Fruit fly (Drosophila melanogaster) whole organism, embryonic: ENCODE data around the gene Hgsnat.

Experiments used
- Ada2b ChIP-seq: fragments of 200-800 bp; sonication (Bioruptor generic); IDR thresholded peaks from 2 replicates; pipeline ENCODE4 v1.3.6; 2022; ENCODE audit warnings: missing biosample characterization, missing genetic modification characterization
- Adf1 ChIP-seq: fragments of 200-800 bp; sonication (Bioruptor generic); IDR thresholded peaks from 2 replicates; pipeline ENCODE4 v1.3.6; 2022; ENCODE audit warnings: missing biosample characterization, missing genetic modification characterization
- Asciz ChIP-seq: fragments of 200-800 bp; sonication (Bioruptor generic); optimal IDR thresholded peaks from 2 replicates; lab custom pipeline; 2017; ENCODE audit warnings: missing biosample characterization, mild to moderate bottlenecking, missing genetic modification characterization, missing genetic modification reagents
- Atf-2 ChIP-seq: fragments of 200-800 bp; sonication (Bioruptor generic); optimal IDR thresholded peaks from 2 replicates; lab custom pipeline; 2016; ENCODE audit warnings: missing biosample characterization, missing genetic modification characterization
- Bdp1 ChIP-seq: fragments of 200-800 bp; sonication (Bioruptor generic); optimal IDR thresholded peaks from 3 replicates; lab custom pipeline; 2016; ENCODE audit warnings: missing biosample characterization, missing genetic modification characterization
- Blimp-1 ChIP-seq: fragments of 200-800 bp; sonication (Bioruptor generic); optimal IDR thresholded peaks from 3 replicates; lab custom pipeline; 2018; ENCODE audit warnings: missing biosample characterization, missing genetic modification characterization, mild to moderate bottlenecking, moderate library complexity, missing genetic modification reagents
- CG10209 ChIP-seq: fragments of 200-800 bp; sonication (Bioruptor generic); optimal IDR thresholded peaks from 3 replicates; lab custom pipeline; 2017; ENCODE audit warnings: missing biosample characterization, mild to moderate bottlenecking, missing genetic modification characterization, missing genetic modification reagents
- CG1024 ChIP-seq: fragments of 200-800 bp; sonication (Bioruptor generic); IDR thresholded peaks from 2 replicates; pipeline ENCODE4 v1.3.6; 2022; ENCODE audit warnings: missing biosample characterization, missing genetic modification characterization
- CG10267 ChIP-seq: fragments of 200-800 bp; sonication (Bioruptor generic); optimal IDR thresholded peaks from 2 replicates; lab custom pipeline; 2018; ENCODE audit warnings: missing biosample characterization, mild to moderate bottlenecking, missing genetic modification characterization, moderate library complexity
- CG10462 ChIP-seq: fragments of 200-800 bp; sonication (Bioruptor generic); optimal IDR thresholded peaks from 2 replicates; lab custom pipeline; 2016; ENCODE audit warnings: missing biosample characterization, missing genetic modification characterization
- CG13424 ChIP-seq: fragments of 200-800 bp; sonication (Bioruptor generic); optimal IDR thresholded peaks from 2 replicates; lab custom pipeline; 2019; ENCODE audit warnings: missing biosample characterization, mild to moderate bottlenecking, missing genetic modification characterization, moderate library complexity
- CG14050 ChIP-seq: fragments of 200-800 bp; sonication (Bioruptor generic); IDR thresholded peaks from 3 replicates; pipeline ENCODE4 v1.3.6; 2022; ENCODE audit warnings: missing biosample characterization, missing genetic modification characterization
- CG15073 ChIP-seq: fragments of 200-800 bp; sonication (Bioruptor generic); optimal IDR thresholded peaks from 2 replicates; lab custom pipeline; 2016; ENCODE audit warnings: missing biosample characterization, missing genetic modification characterization
- CG17328 ChIP-seq: fragments of 200-800 bp; sonication (Bioruptor generic); IDR thresholded peaks from 2 replicates; pipeline ENCODE4 v1.3.6; 2022; ENCODE audit warnings: missing biosample characterization, missing genetic modification characterization
- CG2129 ChIP-seq: fragments of 200-800 bp; sonication (Bioruptor generic); IDR thresholded peaks from 2 replicates; pipeline ENCODE4 v1.3.6; 2022; ENCODE audit warnings: missing biosample characterization, missing genetic modification characterization; ENCODE audit not compliant: partially characterized antibody
- CG2199 ChIP-seq: fragments of 200-800 bp; sonication (Bioruptor generic); IDR thresholded peaks from 3 replicates; pipeline ENCODE4 v1.3.6; 2022; ENCODE audit warnings: missing biosample characterization, missing genetic modification characterization
- CG31224 ChIP-seq: fragments of 200-800 bp; sonication (Bioruptor generic); IDR thresholded peaks from 2 replicates; pipeline ENCODE4 v1.3.6; 2022; ENCODE audit warnings: missing biosample characterization, missing genetic modification characterization
- CG3847 ChIP-seq: fragments of 200-800 bp; sonication (Bioruptor generic); IDR thresholded peaks from 2 replicates; pipeline ENCODE4 v1.3.6; 2022; ENCODE audit warnings: missing biosample characterization, missing genetic modification characterization
- CG4360 ChIP-seq: fragments of 200-800 bp; sonication (Bioruptor generic); IDR thresholded peaks from 2 replicates; pipeline ENCODE4 v1.3.6; 2022; ENCODE audit warnings: missing biosample characterization, missing genetic modification characterization
- CG6254 ChIP-seq: fragments of 200-800 bp; sonication (Bioruptor generic); optimal IDR thresholded peaks from 3 replicates; lab custom pipeline; 2017; ENCODE audit warnings: mild to moderate bottlenecking, missing biosample characterization, missing genetic modification reagents, missing genetic modification characterization
- CG6765 ChIP-seq: fragments of 200-800 bp; sonication (Bioruptor generic); optimal IDR thresholded peaks from 3 replicates; lab custom pipeline; 2017; ENCODE audit warnings: missing biosample characterization, mild to moderate bottlenecking, missing genetic modification characterization
- CG7357 ChIP-seq: fragments of 200-800 bp; sonication (Bioruptor generic); IDR thresholded peaks from 3 replicates; pipeline ENCODE4 v1.3.6; 2022; ENCODE audit warnings: missing biosample characterization, missing genetic modification characterization
- CG8944 ChIP-seq: fragments of 200-800 bp; sonication (Bioruptor generic); optimal IDR thresholded peaks from 3 replicates; lab custom pipeline; 2016; ENCODE audit warnings: missing biosample characterization, missing genetic modification characterization
- CHES-1-like ChIP-seq: fragments of 200-800 bp; sonication (Bioruptor generic); optimal IDR thresholded peaks from 2 replicates; lab custom pipeline; 2016; ENCODE audit warnings: missing biosample characterization, missing genetic modification characterization
- Doc2 ChIP-seq: fragments of 200-800 bp; sonication (Bioruptor generic); IDR thresholded peaks from 2 replicates; pipeline ENCODE4 v1.3.6; 2022; ENCODE audit warnings: missing biosample characterization, missing genetic modification characterization
- Dp ChIP-seq: fragments of 200-800 bp; sonication (Bioruptor generic); optimal IDR thresholded peaks from 2 replicates; lab custom pipeline; 2018; ENCODE audit warnings: missing biosample characterization, mild to moderate bottlenecking, missing genetic modification characterization, moderate library complexity
- Drgx ChIP-seq: fragments of 200-800 bp; sonication (Bioruptor generic); IDR thresholded peaks from 2 replicates; pipeline ENCODE4 v1.3.6; 2022; ENCODE audit warnings: missing biosample characterization, missing genetic modification characterization
- E2f2 ChIP-seq: fragments of 200-800 bp; sonication (Bioruptor generic); IDR thresholded peaks from 2 replicates; pipeline ENCODE4 v1.3.6; 2022; ENCODE audit warnings: missing biosample characterization, missing genetic modification characterization
- Fer1 ChIP-seq: fragments of 200-800 bp; sonication (Bioruptor generic); optimal IDR thresholded peaks from 2 replicates; lab custom pipeline; 2017; ENCODE audit warnings: missing biosample characterization, mild to moderate bottlenecking, missing genetic modification characterization
- GATAe ChIP-seq: fragments of 200-800 bp; sonication (Bioruptor generic); conservative IDR thresholded peaks from 2 replicates; pipeline ENCODE4 v1.3.6; 2022; ENCODE audit warnings: missing biosample characterization, missing genetic modification characterization
- Med ChIP-seq: fragments of 200-800 bp; sonication (Bioruptor generic); peaks from one replicate; lab custom pipeline; 2016; ENCODE audit warnings: missing biosample characterization, missing genetic modification characterization, mild to moderate bottlenecking, inconsistent platforms, moderate library complexity
- Nf-YC ChIP-seq: fragments of 200-800 bp; optimal IDR thresholded peaks from 3 replicates; lab custom pipeline; 2019; ENCODE audit warnings: missing biosample characterization, mild to moderate bottlenecking, missing genetic modification characterization, moderate library complexity
- Poxn ChIP-seq: fragments of 200-800 bp; sonication (Bioruptor generic); IDR thresholded peaks from 2 replicates; pipeline ENCODE4 v1.3.6; 2022; ENCODE audit warnings: missing biosample characterization, missing genetic modification characterization
- Rfx ChIP-seq: fragments of 200-800 bp; sonication (Bioruptor generic); IDR thresholded peaks from 2 replicates; pipeline ENCODE4 v1.3.6; 2022; ENCODE audit warnings: missing biosample characterization, missing genetic modification characterization
- Sin3A ChIP-seq: fragments of >200 bp; optimal IDR thresholded peaks from 2 replicates; lab custom pipeline; 2018
- amos ChIP-seq: fragments of 200-800 bp; sonication (Bioruptor generic); IDR thresholded peaks from 2 replicates; pipeline ENCODE4 v1.3.6; 2022; ENCODE audit warnings: missing biosample characterization, missing genetic modification characterization; ENCODE audit not compliant: partially characterized antibody
- ap ChIP-seq: fragments of 200-800 bp; sonication (Bioruptor generic); IDR thresholded peaks from 2 replicates; pipeline ENCODE4 v1.3.6; 2022; ENCODE audit warnings: missing biosample characterization, missing genetic modification characterization
- ara ChIP-seq: fragments of 200-800 bp; sonication (Bioruptor generic); IDR thresholded peaks from 2 replicates; pipeline ENCODE4 v1.3.6; 2022; ENCODE audit warnings: missing biosample characterization, missing genetic modification characterization
- dimm ChIP-seq: fragments of 200-800 bp; sonication (Bioruptor generic); IDR thresholded peaks from 2 replicates; pipeline ENCODE4 v1.3.6; 2022; ENCODE audit warnings: missing biosample characterization, missing genetic modification characterization
- ftz-f1 ChIP-seq: fragments of 200-800 bp; sonication (Bioruptor generic); optimal IDR thresholded peaks from 2 replicates; lab custom pipeline; 2016; ENCODE audit warnings: missing biosample characterization, missing genetic modification characterization
- gt ChIP-seq: fragments of 200-800 bp; sonication (Bioruptor generic); IDR thresholded peaks from 2 replicates; pipeline ENCODE4 v1.3.6; 2022; ENCODE audit warnings: missing biosample characterization, missing genetic modification characterization
- lmd ChIP-seq: fragments of 200-800 bp; sonication (Bioruptor generic); IDR thresholded peaks from 2 replicates; pipeline ENCODE4 v1.3.6; 2022; ENCODE audit warnings: missing biosample characterization, missing genetic modification characterization
- oc ChIP-seq: fragments of 200-800 bp; sonication (Bioruptor generic); optimal IDR thresholded peaks from 2 replicates; lab custom pipeline; 2018; ENCODE audit warnings: missing biosample characterization, mild to moderate bottlenecking, missing genetic modification characterization, moderate library complexity
- onecut ChIP-seq: fragments of 200-800 bp; sonication (Bioruptor generic); IDR thresholded peaks from 2 replicates; pipeline ENCODE4 v1.3.6; 2022; ENCODE audit warnings: missing biosample characterization, missing genetic modification characterization
- salm ChIP-seq: fragments of 200-800 bp; sonication (Bioruptor generic); optimal IDR thresholded peaks from 2 replicates; lab custom pipeline; 2018; ENCODE audit warnings: missing biosample characterization, mild to moderate bottlenecking, missing genetic modification characterization
- sens-2 ChIP-seq: fragments of 200-800 bp; sonication (Bioruptor generic); IDR thresholded peaks from 2 replicates; pipeline ENCODE4 v1.3.6; 2022; ENCODE audit warnings: missing biosample characterization, missing genetic modification characterization
- sr ChIP-seq: fragments of 200-800 bp; sonication (Bioruptor generic); IDR thresholded peaks from 3 replicates; pipeline ENCODE4 v1.3.6; 2022; ENCODE audit warnings: missing biosample characterization, missing genetic modification characterization
- trh ChIP-seq: fragments of 200-800 bp; sonication (Bioruptor generic); optimal IDR thresholded peaks from 2 replicates; lab custom pipeline; 2016; ENCODE audit warnings: missing biosample characterization, missing genetic modification characterization
- twi ChIP-seq: fragments of 200-800 bp; optimal IDR thresholded peaks from 2 replicates; lab custom pipeline; 2019; ENCODE audit warnings: missing biosample characterization, mild to moderate bottlenecking, missing genetic modification characterization, moderate library complexity
- zf30C ChIP-seq: fragments of 200-800 bp; sonication (Bioruptor generic); optimal IDR thresholded peaks from 3 replicates; lab custom pipeline; 2018; ENCODE audit warnings: missing biosample characterization, mild to moderate bottlenecking, missing genetic modification characterization
- zfh1 ChIP-seq: fragments of 200-800 bp; sonication (Bioruptor generic); IDR thresholded peaks from 3 replicates; pipeline ENCODE4 v1.3.6; 2022; ENCODE audit warnings: missing biosample characterization, missing genetic modification characterization

The Hgsnat gene

DNA sequence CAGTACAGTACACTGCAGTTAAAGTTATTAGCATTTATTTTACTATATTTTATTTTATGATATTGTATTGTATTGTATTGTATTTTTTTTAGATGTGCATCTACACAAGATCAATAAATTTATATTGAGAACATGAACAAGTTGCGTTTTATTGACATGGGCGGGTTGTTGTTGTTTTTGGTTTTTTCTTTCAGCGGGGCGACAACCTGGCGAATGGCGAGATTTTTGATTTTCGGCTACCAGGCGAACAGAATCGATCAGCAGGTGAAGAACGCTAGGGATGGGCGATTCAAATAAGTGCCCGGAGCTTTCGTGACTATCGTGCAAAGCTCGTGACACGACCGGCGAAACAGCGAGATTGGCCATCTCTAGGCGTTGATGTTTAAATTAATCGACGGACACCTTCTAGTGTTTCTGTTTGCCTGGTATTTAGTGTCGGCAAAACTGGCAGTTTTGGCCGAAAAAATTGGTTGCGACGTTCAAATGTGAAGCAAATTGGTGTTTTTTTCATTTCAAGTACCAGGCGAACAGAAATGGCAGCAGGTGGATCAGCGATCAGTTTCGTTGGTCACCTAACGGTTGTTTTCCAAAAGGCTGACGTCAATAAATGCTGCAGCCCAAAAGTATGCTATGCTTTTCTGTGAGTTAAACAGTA lies 37.4 kb downstream of the Hgsnat start (continued):
- TF ChIP-seq CG17328 (GFP tag; lab: Robert Waterston, UW) = peak; percentile 10; the same call in 1 of the 2 replicates
- TF ChIP-seq Doc2 (GFP tag; lab: Robert Waterston, UW) = no peak
- TF ChIP-seq E2f2 (GFP tag; lab: Robert Waterston, UW) = peak; percentile 77
- no peak for TF ChIP-seq CG3847
- no peak for TF ChIP-seq Fer1
- TF ChIP-seq dimm (GFP tag; lab: Robert Waterston, UW) = no peak
- peak; percentile 83 for TF ChIP-seq CG4360 (GFP tag; lab: Robert Waterston, UW)
- TF ChIP-seq zfh1 = peak; percentile 38; the same call in 1 of the 3 replicates
- TF ChIP-seq CG13424 (tag; lab: Kevin White, UChicago) = peak; percentile 16
- no peak for TF ChIP-seq CG10209 (GFP tag; lab: Kevin White, UChicago)
- TF ChIP-seq CG6765 (GFP tag; lab: Kevin White, UChicago) = no peak
- TF ChIP-seq Sin3A (lab: Kevin White, UChicago) = no peak
- no peak for TF ChIP-seq CG1024 (GFP tag; lab: Robert Waterston, UW)
- no peak for TF ChIP-seq ara (GFP tag; lab: Robert Waterston, UW)
- TF ChIP-seq CG2129 (GFP tag; lab: Robert Waterston, UW) = peak; percentile 73; the same call in 1 of the 2 replicates
- TF ChIP-seq zf30C (GFP tag; lab: Kevin White, UChicago) = peak; percentile 5
- TF ChIP-seq ftz-f1 (GFP tag; lab: Kevin White, UChicago) = no peak
- no peak for TF ChIP-seq CG7357 (GFP tag; lab: Robert Waterston, UW)
- TF ChIP-seq CG2199 = no peak
- TF ChIP-seq ap = no peak
- TF ChIP-seq CG14050 = no peak
- TF ChIP-seq CG10267 (tag; lab: Kevin White, UChicago) = peak; percentile 16
- TF ChIP-seq CG15073 = no peak
- TF ChIP-seq Asciz (GFP tag; lab: Kevin White, UChicago) = peak; percentile 8
- no peak for TF ChIP-seq Adf1 (GFP tag; lab: Robert Waterston, UW)
- TF ChIP-seq sr (GFP tag; lab: Robert Waterston, UW) = no peak
- TF ChIP-seq twi (tag; lab: Kevin White, UChicago) = no peak
- peak; percentile 34; the same call in 1 of the 2 replicates for TF ChIP-seq Drgx (GFP tag; lab: Robert Waterston, UW)
- peak; percentile 23; the same call in 1 of the 2 replicates for TF ChIP-seq lmd
- no peak for TF ChIP-seq Bdp1 (GFP tag; lab: Kevin White, UChicago)
- 0 out of 2 replicates have a peak, but pooled peaks have one; percentile 23 for TF ChIP-seq onecut
- peak; percentile 57 for TF ChIP-seq Nf-YC (tag; lab: Kevin White, UChicago)
- no peak for TF ChIP-seq gt (GFP tag; lab: Robert Waterston, UW)
- TF ChIP-seq trh = no peak
- TF ChIP-seq Rfx = 0 out of 2 replicates have a peak, but pooled peaks have one; percentile 31
- TF ChIP-seq CHES-1-like (GFP tag; lab: Kevin White, UChicago) = peak; percentile 12
- TF ChIP-seq Med = peak; percentile 83
- no peak for TF ChIP-seq sens-2
- 0 out of 2 replicates have a peak, but pooled peaks have one; percentile 8 for TF ChIP-seq Ada2b (GFP tag; lab: Robert Waterston, UW)
- no peak for TF ChIP-seq Atf-2 (GFP tag; lab: Kevin White, UChicago)
- TF ChIP-seq CG8944 (GFP tag; lab: Kevin White, UChicago) = no peak
- TF ChIP-seq Blimp-1 (GFP tag; lab: Kevin White, UChicago) = no peak
- TF ChIP-seq amos (GFP tag; lab: Robert Waterston, UW) = peak; percentile 95
- TF ChIP-seq Poxn (GFP tag; lab: Robert Waterston, UW) = no peak
- TF ChIP-seq CG6254 (GFP tag; lab: Kevin White, UChicago) = peak; percentile 8
- peak; percentile 51 for TF ChIP-seq CG10462 (GFP tag; lab: Kevin White, UChicago)
- peak; percentile 99 for TF ChIP-seq CG31224 (GFP tag; lab: Robert Waterston, UW)
- peak; percentile 69 for TF ChIP-seq Dp (GFP tag; lab: Kevin White, UChicago)
- TF ChIP-seq salm (tag; lab: Kevin White, UChicago) = no peak
- no peak for TF ChIP-seq GATAe
- no peak for TF ChIP-seq oc (tag; lab: Kevin White, UChicago)
